Fruit fly (Drosophila melanogaster) whole organism, embryonic: ENCODE results near the gene CG33269.

ENCODE experiments used
- Atf6 ChIP-seq: fragments of 200-800 bp; sonication (Bioruptor generic); IDR thresholded peaks from 2 replicates; pipeline ENCODE4 v1.3.6; 2022; ENCODE audit warnings: missing biosample characterization, missing genetic modification characterization
- B-H2 ChIP-seq: fragments of 200-800 bp; sonication (Bioruptor generic); optimal IDR thresholded peaks from 2 replicates; lab custom pipeline; 2018; ENCODE audit warnings: missing biosample characterization, mild to moderate bottlenecking, missing genetic modification characterization
- CG10147 ChIP-seq: fragments of 200-800 bp; sonication (Bioruptor generic); optimal IDR thresholded peaks from 2 replicates; lab custom pipeline; 2019; ENCODE audit warnings: missing biosample characterization, mild to moderate bottlenecking, missing genetic modification characterization, moderate library complexity
- CG10267 ChIP-seq: fragments of 200-800 bp; sonication (Bioruptor generic); optimal IDR thresholded peaks from 2 replicates; lab custom pipeline; 2018; ENCODE audit warnings: missing biosample characterization, mild to moderate bottlenecking, missing genetic modification characterization, moderate library complexity
- CG11085 ChIP-seq: fragments of 200-800 bp; sonication (Bioruptor generic); IDR thresholded peaks from 2 replicates; pipeline ENCODE4 v1.3.6; 2022; ENCODE audit warnings: missing biosample characterization, missing genetic modification characterization
- CG11504 ChIP-seq: fragments of 200-800 bp; sonication (Bioruptor generic); optimal IDR thresholded peaks from 3 replicates; lab custom pipeline; 2019; ENCODE audit warnings: missing biosample characterization, mild to moderate bottlenecking, missing genetic modification characterization, moderate library complexity
- CG13894 ChIP-seq: fragments of 200-800 bp; sonication (Bioruptor generic); optimal IDR thresholded peaks from 3 replicates; lab custom pipeline; 2018; ENCODE audit warnings: missing biosample characterization, mild to moderate bottlenecking, missing genetic modification characterization, moderate library complexity
- CG16813 ChIP-seq: fragments of 200-800 bp; sonication (Bioruptor generic); IDR thresholded peaks from 3 replicates; pipeline ENCODE4 v1.3.6; 2022; ENCODE audit warnings: missing biosample characterization, missing genetic modification characterization; ENCODE audit not compliant: partially characterized antibody
- CG18599 ChIP-seq: fragments of 200-800 bp; sonication (Bioruptor generic); optimal IDR thresholded peaks from 3 replicates; lab custom pipeline; 2017; ENCODE audit warnings: missing biosample characterization, missing genetic modification characterization, mild to moderate bottlenecking, moderate library complexity, missing genetic modification reagents
- CG18619 ChIP-seq: fragments of 200-800 bp; sonication (Bioruptor generic); optimal IDR thresholded peaks from 3 replicates; lab custom pipeline; 2017; ENCODE audit warnings: missing biosample characterization, mild to moderate bottlenecking, missing genetic modification characterization
- CG2712 ChIP-seq: fragments of 200-800 bp; optimal IDR thresholded peaks from 3 replicates; lab custom pipeline; 2019; ENCODE audit warnings: missing biosample characterization, mild to moderate bottlenecking, missing genetic modification characterization, moderate library complexity
- CG3065 ChIP-seq: fragments of 200-800 bp; sonication (Bioruptor generic); optimal IDR thresholded peaks from 2 replicates; lab custom pipeline; 2016; ENCODE audit warnings: missing biosample characterization, missing genetic modification characterization
- CG32767 ChIP-seq: fragments of 200-800 bp; sonication (Bioruptor generic); IDR thresholded peaks from 2 replicates; pipeline ENCODE4 v1.3.6; 2022; ENCODE audit warnings: missing biosample characterization, missing genetic modification characterization
- CG34422 ChIP-seq: fragments of 200-800 bp; sonication (Bioruptor generic); IDR thresholded peaks from 3 replicates; pipeline ENCODE4 v1.3.6; 2022; ENCODE audit warnings: missing biosample characterization, missing genetic modification characterization
- CG4404 ChIP-seq: fragments of 200-800 bp; sonication (Bioruptor generic); IDR thresholded peaks from 2 replicates; pipeline ENCODE4 v1.3.6; 2022; ENCODE audit warnings: missing biosample characterization, missing genetic modification characterization
- CG8944 ChIP-seq: fragments of 200-800 bp; sonication (Bioruptor generic); optimal IDR thresholded peaks from 3 replicates; lab custom pipeline; 2016; ENCODE audit warnings: missing biosample characterization, missing genetic modification characterization
- CoRest ChIP-seq: fragments of 200-800 bp; sonication (Bioruptor generic); optimal IDR thresholded peaks from 3 replicates; lab custom pipeline; 2018; ENCODE audit warnings: missing biosample characterization, mild to moderate bottlenecking, missing genetic modification characterization, moderate library complexity
- Drgx ChIP-seq: fragments of 200-800 bp; sonication (Bioruptor generic); IDR thresholded peaks from 2 replicates; pipeline ENCODE4 v1.3.6; 2022; ENCODE audit warnings: missing biosample characterization, missing genetic modification characterization
- Fer3 ChIP-seq: fragments of 200-800 bp; sonication (Bioruptor generic); optimal IDR thresholded peaks from 2 replicates; lab custom pipeline; 2018; ENCODE audit warnings: missing biosample characterization, mild to moderate bottlenecking, missing genetic modification characterization, moderate library complexity
- HLHmδ ChIP-seq: fragments of 200-800 bp; sonication (Bioruptor generic); optimal IDR thresholded peaks from 2 replicates; lab custom pipeline; 2018; ENCODE audit warnings: missing biosample characterization, mild to moderate bottlenecking, missing genetic modification characterization, moderate library complexity
- NFAT ChIP-seq: fragments of 200-800 bp; sonication (Bioruptor generic); IDR thresholded peaks from 2 replicates; pipeline ENCODE4 v1.3.6; 2022; ENCODE audit warnings: missing biosample characterization, missing genetic modification characterization
- Opbp ChIP-seq: fragments of 200-800 bp; sonication (Bioruptor generic); IDR thresholded peaks from 3 replicates; pipeline ENCODE4 v1.3.6; 2022; ENCODE audit warnings: missing biosample characterization, missing genetic modification characterization; ENCODE audit not compliant: partially characterized antibody
- Taf1 ChIP-seq: fragments of 200-800 bp; sonication (Bioruptor generic); IDR thresholded peaks from 2 replicates; pipeline ENCODE4 v1.3.6; 2022; ENCODE audit warnings: missing biosample characterization, missing genetic modification characterization
- Tbp ChIP-seq: fragments of >200 bp; optimal IDR thresholded peaks from 2 replicates; lab custom pipeline; 2018; ENCODE audit warnings: missing biosample characterization, missing genetic modification characterization
- Trl ChIP-seq, 3 experiments: fragments of >200 bp in 2 of 3; fragments of 200-800 bp in 1 of 3; sonication (Bioruptor generic) in 1 of 3; optimal IDR thresholded peaks; 2 replicates in 1 of 3; 3 replicates in 2 of 3; lab custom pipeline; 2016 to 2017; ENCODE audit warnings: missing biosample characterization in 1 of 3, missing genetic modification characterization in 1 of 3
- btn ChIP-seq: fragments of 200-800 bp; sonication (Bioruptor generic); optimal IDR thresholded peaks from 2 replicates; lab custom pipeline; 2016; ENCODE audit warnings: missing biosample characterization, missing genetic modification characterization
- corto ChIP-seq: fragments of 200-800 bp; sonication (Bioruptor generic); optimal IDR thresholded peaks from 2 replicates; lab custom pipeline; 2016; ENCODE audit warnings: missing biosample characterization, mild to moderate bottlenecking, missing genetic modification characterization, moderate library complexity
- dmrt99B ChIP-seq: fragments of 200-800 bp; sonication (Bioruptor generic); optimal IDR thresholded peaks from 2 replicates; lab custom pipeline; 2018; ENCODE audit warnings: missing biosample characterization, mild to moderate bottlenecking, missing genetic modification characterization, moderate library complexity
- esg ChIP-seq: fragments of 200-800 bp; sonication (Bioruptor generic); conservative IDR thresholded peaks from 2 replicates; pipeline ENCODE4 v1.3.6; 2022; ENCODE audit warnings: missing biosample characterization, missing genetic modification characterization
- gem ChIP-seq: fragments of 200-800 bp; sonication (Bioruptor generic); optimal IDR thresholded peaks from 2 replicates; lab custom pipeline; 2019; ENCODE audit warnings: missing biosample characterization, mild to moderate bottlenecking, missing genetic modification characterization, moderate library complexity
- h ChIP-seq: fragments of >200 bp; optimal IDR thresholded peaks from 2 replicates; lab custom pipeline; 2017
- nerfin-2 ChIP-seq: fragments of 200-800 bp; sonication (Bioruptor generic); IDR thresholded peaks from 2 replicates; pipeline ENCODE4 v1.3.6; 2022; ENCODE audit warnings: missing biosample characterization, missing genetic modification characterization; ENCODE audit not compliant: partially characterized antibody
- nom ChIP-seq: fragments of 200-800 bp; sonication (Bioruptor generic); optimal IDR thresholded peaks from 2 replicates; lab custom pipeline; 2017; ENCODE audit warnings: missing biosample characterization, missing genetic modification characterization, mild to moderate bottlenecking, moderate library complexity, missing genetic modification reagents
- pan ChIP-seq, 4 experiments: fragments of >200 bp in 3 of 4; fragments of 200-800 bp in 1 of 4; sonication (Bioruptor generic) in 1 of 4; optimal IDR thresholded peaks in 3 of 4; IDR thresholded peaks in 1 of 4; 2 replicates each; pipeline versions ENCODE4 v1.3.6 to Lab custom; 2017 to 2022; ENCODE audit warnings: missing biosample characterization in 2 of 4, missing genetic modification characterization in 2 of 4, mixed read lengths in 1 of 4
- rib ChIP-seq: fragments of 200-800 bp; sonication (Bioruptor generic); IDR thresholded peaks from 2 replicates; pipeline ENCODE4 v1.3.6; 2022; ENCODE audit warnings: missing biosample characterization, missing genetic modification characterization
- seq ChIP-seq: fragments of 200-800 bp; sonication (Bioruptor generic); IDR thresholded peaks from 2 replicates; pipeline ENCODE4 v1.3.6; 2022; ENCODE audit warnings: missing biosample characterization, missing genetic modification characterization
- ssp ChIP-seq: fragments of 200-800 bp; sonication (Bioruptor generic); IDR thresholded peaks from 2 replicates; pipeline ENCODE4 v1.3.6; 2022; ENCODE audit warnings: missing biosample characterization, missing genetic modification characterization
- sug ChIP-seq: fragments of 200-800 bp; optimal IDR thresholded peaks from 2 replicates; lab custom pipeline; 2019; ENCODE audit warnings: missing biosample characterization, mild to moderate bottlenecking, missing genetic modification characterization, moderate library complexity
- tll ChIP-seq, 2 experiments: fragments of 200-800 bp in 1 of 2; fragments of >200 bp in 1 of 2; sonication (Bioruptor generic) in 1 of 2; optimal IDR thresholded peaks; 2 replicates each; lab custom pipeline; 2017 to 2019; ENCODE audit warnings: missing biosample characterization in 2 of 2, missing genetic modification characterization in 2 of 2, mild to moderate bottlenecking in 1 of 2, moderate library complexity in 1 of 2
- unc-4 ChIP-seq: fragments of 200-800 bp; sonication (Bioruptor generic); IDR thresholded peaks from 2 replicates; pipeline ENCODE4 v1.3.6; 2022; ENCODE audit warnings: missing biosample characterization, missing genetic modification characterization; ENCODE audit not compliant: partially characterized antibody
- vnd ChIP-seq: fragments of 200-800 bp; sonication (Bioruptor generic); IDR thresholded peaks from 3 replicates; pipeline ENCODE4 v1.3.6; 2022; ENCODE audit warnings: missing biosample characterization, missing genetic modification characterization; ENCODE audit not compliant: partially characterized antibody
- wdn ChIP-seq: fragments of 200-800 bp; sonication (Bioruptor generic); IDR thresholded peaks from 2 replicates; pipeline ENCODE4 v1.3.6; 2022; ENCODE audit warnings: missing biosample characterization, missing genetic modification characterization
- zen ChIP-seq: fragments of 200-800 bp; sonication (Bioruptor generic); optimal IDR thresholded peaks from 3 replicates; lab custom pipeline; 2018; ENCODE audit warnings: missing biosample characterization, mild to moderate bottlenecking, missing genetic modification characterization, moderate library complexity

The CG33269 gene

DNA sequence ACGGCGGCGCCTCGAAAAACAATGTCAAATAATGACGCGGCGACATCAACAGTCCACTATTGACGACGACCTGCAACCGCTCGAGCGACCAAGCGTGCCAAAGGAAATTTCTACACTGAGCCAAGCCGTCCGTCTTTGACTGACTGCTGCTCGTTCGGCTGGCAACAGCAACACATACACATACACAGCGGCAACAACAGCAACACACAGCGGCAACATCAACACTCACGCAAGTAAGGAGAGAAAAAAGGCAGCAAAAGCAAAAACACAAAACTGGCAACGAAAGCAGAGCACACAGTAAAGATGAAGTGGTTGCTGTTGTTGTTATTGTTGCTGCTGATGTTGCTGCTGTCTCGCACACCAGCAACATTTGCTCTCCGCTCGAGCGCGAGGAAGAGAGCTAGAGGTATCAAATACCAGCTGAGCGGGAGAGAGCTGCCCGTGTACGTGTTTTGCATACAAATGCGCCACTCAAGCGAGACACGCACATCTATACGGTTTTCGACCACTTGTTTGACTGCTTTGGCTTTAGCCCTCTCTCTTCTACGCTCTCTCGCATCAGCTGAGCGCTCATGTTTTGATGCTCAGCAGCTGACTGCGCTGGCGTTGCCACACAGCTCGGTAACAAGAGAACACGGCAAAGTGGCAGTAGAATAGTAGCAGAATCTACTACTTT lies 28.9 kb downstream of the CG33269 start (continued):
- TF ChIP-seq Taf1 (GFP tag; lab: Robert Waterston, UW) (no peak), CG3065 (GFP tag; lab: Kevin White, UChicago) (no peak), CG11085 (GFP tag; lab: Robert Waterston, UW) (no peak), seq (GFP tag; lab: Robert Waterston, UW) (no peak), Drgx (GFP tag; lab: Robert Waterston, UW) (peak; percentile 71), zen (tag; lab: Kevin White, UChicago) (no peak), NFAT (peak; percentile 61; the same call in 1 of the 2 replicates), nom (GFP tag; lab: Kevin White, UChicago) (peak; percentile 84), Atf6 (GFP tag; lab: Robert Waterston, UW) (0 out of 2 replicates have a peak, but pooled peaks have one; percentile 48), Opbp (peak; percentile 40; the same call in 1 of the 3 replicates), CG34422 (GFP tag; lab: Robert Waterston, UW) (peak; percentile 51; the same call in 2 of the 3 replicates), esg (GFP tag; lab: Robert Waterston, UW) (no peak), nerfin-2 (GFP tag; lab: Robert Waterston, UW) (no peak), CG16813 (GFP tag; lab: Robert Waterston, UW) (no peak; the same call in 2 of the 3 replicates), unc-4 (GFP tag; lab: Robert Waterston, UW) (peak; percentile 62), corto (GFP tag; lab: Kevin White, UChicago) (peak; percentile 70), h (lab: Kevin White, UChicago) (no peak), vnd (GFP tag; lab: Robert Waterston, UW) (no peak), CG18619 (no peak), CG11504 (tag; lab: Kevin White, UChicago) (peak; percentile 100), tll (GFP tag; optimal IDR thresholded peaks at IDR 0.05; lab: Kevin White, UChicago) (no peak), Trl (optimal IDR thresholded peaks at IDR 0.05; lab: Kevin White, UChicago) (peak; percentile 99 to 100), Trl (GFP tag; optimal IDR thresholded peaks at IDR 0.05; lab: Kevin White, UChicago) (peak; percentile 78), CG4404 (GFP tag; lab: Robert Waterston, UW) (no peak), HLHmδ (GFP tag; lab: Kevin White, UChicago) (peak; percentile 15), CG10147 (GFP tag; lab: Kevin White, UChicago) (peak; percentile 38), rib (GFP tag; lab: Robert Waterston, UW) (peak; percentile 82), CG13894 (tag; lab: Kevin White, UChicago) (peak; percentile 69), B-H2 (GFP tag; lab: Kevin White, UChicago) (no peak), btn (GFP tag; lab: Kevin White, UChicago) (no peak), Fer3 (tag; lab: Kevin White, UChicago) (no peak), CG32767 (peak; percentile 32; the same call in 1 of the 2 replicates), sug (peak; percentile 50), Tbp (GFP tag; lab: Kevin White, UChicago) (peak; percentile 18), CG2712 (peak; percentile 34), CG18599 (GFP tag; lab: Kevin White, UChicago) (peak; percentile 49), dmrt99B (tag; lab: Kevin White, UChicago) (no peak), CG8944 (GFP tag; lab: Kevin White, UChicago) (no peak), CoRest (tag; lab: Kevin White, UChicago) (no peak), ssp (GFP tag; lab: Robert Waterston, UW) (no peak), gem (tag; lab: Kevin White, UChicago) (no peak), CG10267 (tag; lab: Kevin White, UChicago) (peak; percentile 21), pan (optimal IDR thresholded peaks at IDR 0.05; lab: Kevin White, UChicago) (no peak), pan (GFP tag; optimal IDR thresholded peaks at IDR 0.05 in 1 of 2, IDR thresholded peaks at IDR 0.05 in 1 of 2) (peak in 1 of 2 experiments; percentile 36), wdn (GFP tag; lab: Robert Waterston, UW) (0 out of 2 replicates have a peak, but pooled peaks have one; percentile 15)
